Worm (Caenorhabditis elegans) whole organism, L1 larva: ENCODE data around the gene F27B10.1.
A peak's percentile ranks its signal among the peaks of the same experiment; 100 is the strongest.
"Not testable (repeated sequence)": the region's sequence is repeated elsewhere in the genome, so short reads cannot be mapped to it uniquely, and the experiment has no call there.

Source experiments
- C04F5.9 ChIP-seq: sonication (generic microtip); optimal IDR thresholded peaks from 2 replicates; lab custom pipeline; 2016; ENCODE audit warnings: missing genetic modification characterization, missing compliant biosample characterization
- aha-1 ChIP-seq: fragments of 150-350 bp; optimal IDR thresholded peaks from 2 replicates; lab custom pipeline; 2014; ENCODE audit warnings: missing biosample characterization, missing genetic modification characterization
- blmp-1 ChIP-seq: fragments of 150-350 bp; optimal IDR thresholded peaks from 2 replicates; lab custom pipeline; 2014; ENCODE audit warnings: missing biosample characterization, missing genetic modification characterization
- ceh-63 ChIP-seq: fragments of 200-800 bp; sonication (Bioruptor generic); optimal IDR thresholded peaks from 2 replicates; lab custom pipeline; 2018; ENCODE audit warnings: mild to moderate bottlenecking, missing genetic modification characterization, missing compliant biosample characterization
- ceh-8 ChIP-seq: fragments of 200-800 bp; sonication (Bioruptor generic); optimal IDR thresholded peaks from 2 replicates; lab custom pipeline; 2018; ENCODE audit warnings: mild to moderate bottlenecking, missing genetic modification characterization, moderate library complexity, missing compliant biosample characterization
- ceh-88 ChIP-seq: fragments of 200-800 bp; sonication (Bioruptor generic); IDR thresholded peaks from 2 replicates; pipeline ENCODE4 v1.3.6; 2022; ENCODE audit warnings: missing genetic modification characterization, missing compliant biosample characterization
- ces-1 ChIP-seq: fragments of 150-350 bp; optimal IDR thresholded peaks from 2 replicates; lab custom pipeline; 2014; ENCODE audit warnings: missing biosample characterization, missing genetic modification reagents, missing genetic modification characterization
- dpl-1 ChIP-seq, 3 experiments: fragments of 150-350 bp in 2 of 3; sonication (generic microtip) in 1 of 3; optimal IDR thresholded peaks; 2 replicates each; lab custom pipeline; 2014 to 2017; ENCODE audit warnings: missing biosample characterization in 3 of 3, missing genetic modification characterization in 3 of 3, missing genetic modification reagents in 3 of 3
- dsc-1 ChIP-seq: sonication (generic microtip); optimal IDR thresholded peaks from 2 replicates; lab custom pipeline; 2016; ENCODE audit warnings: mild to moderate bottlenecking, missing genetic modification characterization, missing compliant biosample characterization
- efl-1 ChIP-seq, 4 experiments: fragments of 150-350 bp; optimal IDR thresholded peaks in 3 of 4; peaks in 1 of 4; 1 replicate in 1 of 4; 2 replicates in 3 of 4; lab custom pipeline; 2014; ENCODE audit warnings: missing biosample characterization in 2 of 4, missing genetic modification characterization in 2 of 4, missing genetic modification reagents in 2 of 4
- egl-13 ChIP-seq: sonication (generic microtip); optimal IDR thresholded peaks from 2 replicates; lab custom pipeline; 2016; ENCODE audit warnings: missing genotype, missing genetic modification reagents, missing genetic modification characterization, missing compliant biosample characterization
- elt-3 ChIP-seq, 6 experiments: fragments of 150-350 bp in 1 of 6; sonication (generic microtip); optimal IDR thresholded peaks; 2 replicates each; lab custom pipeline; 2017 to 2018; ENCODE audit warnings: missing biosample characterization in 6 of 6, missing genetic modification characterization in 6 of 6, inconsistent platforms in 1 of 6
- ets-5 ChIP-seq: fragments of 200-800 bp; sonication (Bioruptor generic); IDR thresholded peaks from 2 replicates; pipeline ENCODE4 v1.3.6; 2022; ENCODE audit warnings: missing genetic modification characterization, missing compliant biosample characterization
- fos-1 ChIP-seq: fragments of 150-350 bp; optimal IDR thresholded peaks from 2 replicates; lab custom pipeline; 2014; ENCODE audit warnings: missing biosample characterization, missing genetic modification characterization
- grh-1 ChIP-seq: fragments of 200-800 bp; sonication (Bioruptor generic); IDR thresholded peaks from 2 replicates; pipeline ENCODE4 v1.3.6; 2022; ENCODE audit warnings: missing genetic modification reagents, missing genetic modification characterization, missing compliant biosample characterization
- hpl-2 ChIP-seq: fragments of 150-350 bp; optimal IDR thresholded peaks from 2 replicates; lab custom pipeline; 2014; ENCODE audit warnings: missing biosample characterization, missing genetic modification reagents, missing genetic modification characterization
- jun-1 ChIP-seq: fragments of 150-350 bp; optimal IDR thresholded peaks from 2 replicates; lab custom pipeline; 2014; ENCODE audit warnings: missing biosample characterization, missing genetic modification reagents, missing genetic modification characterization
- lir-3 ChIP-seq: sonication (generic microtip); optimal IDR thresholded peaks from 2 replicates; lab custom pipeline; 2016; ENCODE audit warnings: mild to moderate bottlenecking, missing genetic modification characterization, moderate library complexity, missing compliant biosample characterization; ENCODE audit not compliant: poor library complexity
- mdl-1 ChIP-seq, 2 experiments: fragments of 150-350 bp; optimal IDR thresholded peaks; 2 replicates each; lab custom pipeline; 2014 to 2017; ENCODE audit warnings: missing biosample characterization in 2 of 2, missing genetic modification characterization in 2 of 2, inconsistent platforms in 1 of 2
- mef-2 ChIP-seq: fragments of 150-350 bp; optimal IDR thresholded peaks from 2 replicates; lab custom pipeline; 2014; ENCODE audit warnings: missing biosample characterization, missing genetic modification characterization
- nhr-20 ChIP-seq: sonication (generic microtip); optimal IDR thresholded peaks from 2 replicates; lab custom pipeline; 2016; ENCODE audit warnings: mild to moderate bottlenecking, missing genetic modification characterization, missing compliant biosample characterization
- nhr-71 ChIP-seq: sonication (generic microtip); optimal IDR thresholded peaks from 2 replicates; lab custom pipeline; 2016; ENCODE audit warnings: mild to moderate bottlenecking, missing genetic modification characterization, moderate library complexity, missing compliant biosample characterization
- nhr-85 ChIP-seq: sonication (generic microtip); peaks from one replicate; lab custom pipeline; 2016; ENCODE audit warnings: missing genetic modification characterization, inconsistent platforms, missing compliant biosample characterization
- pax-3 ChIP-seq: fragments of 200-800 bp; sonication (Bioruptor generic); optimal IDR thresholded peaks from 2 replicates; lab custom pipeline; 2018; ENCODE audit warnings: mild to moderate bottlenecking, missing genetic modification characterization, moderate library complexity, missing compliant biosample characterization
- pqm-1 ChIP-seq: sonication (generic microtip); optimal IDR thresholded peaks from 3 replicates; lab custom pipeline; 2017; ENCODE audit warnings: missing biosample characterization, missing genetic modification characterization
- rnt-1 ChIP-seq: sonication (generic microtip); optimal IDR thresholded peaks from 2 replicates; lab custom pipeline; 2016; ENCODE audit warnings: mild to moderate bottlenecking, missing genetic modification characterization, moderate library complexity, missing compliant biosample characterization
- skn-1 ChIP-seq: fragments of 150-350 bp; optimal IDR thresholded peaks from 2 replicates; lab custom pipeline; 2014; ENCODE audit warnings: missing biosample characterization, missing genetic modification characterization
- snu-23 ChIP-seq: sonication (generic microtip); optimal IDR thresholded peaks from 2 replicates; lab custom pipeline; 2016; ENCODE audit warnings: missing genetic modification characterization, missing compliant biosample characterization
- tlp-1 ChIP-seq: fragments of 150-350 bp; optimal IDR thresholded peaks from 2 replicates; lab custom pipeline; 2014; ENCODE audit warnings: missing biosample characterization, missing genetic modification characterization
- ztf-11 ChIP-seq, 2 experiments: sonication (generic microtip); optimal IDR thresholded peaks; 2 replicates each; lab custom pipeline; 2016 to 2017; ENCODE audit warnings: missing genetic modification characterization in 2 of 2, missing biosample characterization in 1 of 2, missing compliant biosample characterization in 1 of 2

Gene F27B10.1

ce11 chrV:7050153-7050552 is 22.3 kb upstream of the F27B10.1 start:
- TF ChIP-seq ceh-63 (GFP tag; lab: Kevin White, UChicago) (no peak), skn-1 (no peak), hpl-2 (GFP tag; lab: Kevin White, UChicago) (no peak), ets-5 (no peak), fos-1 (tag; lab: Kevin White, UChicago) (no peak), aha-1 (no peak), snu-23 (no peak), mef-2 (tag; lab: Kevin White, UChicago) (no peak), ces-1 (no peak), grh-1 (GFP tag; lab: Robert Waterston, UW) (no peak), egl-13 (tag; lab: Kevin White, UChicago) (no peak), ceh-88 (GFP tag; lab: Robert Waterston, UW) (no peak), ztf-11 (tag; optimal IDR thresholded peaks at IDR 0.05; lab: Kevin White, UChicago) (no peak), dpl-1 (GFP tag; optimal IDR thresholded peaks at IDR 0.05; lab: Kevin White, UChicago) (no peak), lir-3 (tag; lab: Kevin White, UChicago) (no peak), pax-3 (no peak), dsc-1 (no peak), C04F5.9 (tag; lab: Kevin White, UChicago) (no peak)

ce11 chrV:7051133-7051765 is 21.2 kb upstream of the F27B10.1 start, which contains the start of the genes tofu-2 and spig-1:
Gene tofu-2 (minus strand): TSS chrV:7051248.
Gene spig-1 (plus strand): TSS chrV:7051715.
- peak in 1 of 2 experiments; percentile 59 for TF ChIP-seq efl-1 (optimal IDR thresholded peaks at IDR 0.05; lab: Kevin White, UChicago)
- TF ChIP-seq efl-1 (GFP tag; optimal IDR thresholded peaks at IDR 0.05 in 1 of 2; lab: Kevin White, UChicago) = peak; percentile 6 to 44
- no peak for TF ChIP-seq egl-13 (tag; lab: Kevin White, UChicago)

ce11 chrV:7053100-7053499 is 19.3 kb upstream of the F27B10.1 start, which contains the start of gene txt-17:
Gene txt-17 (minus strand): TSS chrV:7053200.
- TF ChIP-seq nhr-20 (tag; lab: Kevin White, UChicago) = no peak
- TF ChIP-seq grh-1 (GFP tag; lab: Robert Waterston, UW) = peak; percentile 49

- TF ChIP-seq pqm-1 = no peak
- TF ChIP-seq mdl-1 (tag; optimal IDR thresholded peaks at IDR 0.05; lab: Kevin White, UChicago) = no peak
- no peak for TF ChIP-seq nhr-85 (tag; lab: Kevin White, UChicago)
- TF ChIP-seq elt-3 (tag; optimal IDR thresholded peaks at IDR 0.05; lab: Kevin White, UChicago) = no peak
- no peak for TF ChIP-seq blmp-1 (tag; lab: Kevin White, UChicago)
- TF ChIP-seq hpl-2 (GFP tag; lab: Kevin White, UChicago) = no peak
- no peak for TF ChIP-seq ceh-8 (GFP tag; lab: Kevin White, UChicago)
- no peak for TF ChIP-seq skn-1
- TF ChIP-seq dsc-1 = no peak
Observed at ce11 chrV:7054598-7054997, 17.8 kb upstream of the F27B10.1 start, which contains the start of gene spig-8. Gene spig-8 (plus strand): TSS chrV:7054898.

- TF ChIP-seq jun-1, nhr-71, rnt-1 (tag; lab: Kevin White, UChicago): not testable (repeated sequence)
Observed at ce11 chrV:7057795-7058194, 14.6 kb upstream of the F27B10.1 start, which contains the start of gene Y57E12AL.2. Gene Y57E12AL.2 (plus strand): TSS chrV:7058095.

ce11 chrV:7059350-7059749 is 13.1 kb upstream of the F27B10.1 start, which contains the start of gene mdt-6:
Gene mdt-6 (minus strand): TSS chrV:7059624.
- no peak for TF ChIP-seq tlp-1 (tag; lab: Kevin White, UChicago)
- peak; percentile 5 for TF ChIP-seq nhr-85 (tag; lab: Kevin White, UChicago)
